Worm (Caenorhabditis elegans): ENCODE measurements around the gene C29F9.6.

DNA sequence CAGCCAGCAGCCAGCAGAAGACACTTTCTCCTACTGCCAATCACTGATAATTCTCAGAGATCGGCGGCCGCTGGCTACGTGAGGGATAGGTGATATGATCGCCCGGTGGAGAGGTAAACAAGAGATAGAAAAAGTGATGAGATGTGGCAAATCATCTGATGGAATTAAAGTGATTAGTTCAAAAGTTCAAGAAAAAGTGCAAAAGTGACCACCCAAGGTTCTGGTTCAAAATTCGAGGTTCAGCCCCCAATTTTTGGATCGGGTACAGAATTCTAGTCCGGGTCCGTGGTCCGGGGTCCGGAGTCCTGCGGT lies 49.1 kb upstream of the C29F9.6 start:
- no peak for TF ChIP-seq ama-1 (optimal IDR thresholded peaks at IDR 0.05)
- no peak for TF ChIP-seq flt-1 (GFP tag; IDR thresholded peaks at IDR 0.05)
- no peak for TF ChIP-seq hnd-1 (tag; optimal IDR thresholded peaks at IDR 0.05)
- no peak for TF ChIP-seq aly-1 (tag; optimal IDR thresholded peaks at IDR 0.05)
- TF ChIP-seq tbx-37 (GFP tag; conservative IDR thresholded peaks at IDR 0.05): no peak
- no peak for TF ChIP-seq ceh-13 (GFP tag; optimal IDR thresholded peaks at IDR 0.05)
- no peak for TF ChIP-seq B0310.2 (tag; optimal IDR thresholded peaks at IDR 0.05)
- TF ChIP-seq hmbx-1 (tag; optimal IDR thresholded peaks at IDR 0.05): no peak
- no peak for TF ChIP-seq pes-1 (GFP tag; IDR thresholded peaks at IDR 0.05)
- no peak for TF ChIP-seq hmg-4 (GFP tag; optimal IDR thresholded peaks at IDR 0.05)
- no peak for TF ChIP-seq scrt-1 (GFP tag; IDR thresholded peaks at IDR 0.05)

Measured in whole organism, early embryonic.